Fruit fly (Drosophila melanogaster): ENCODE measurements around the gene Hex-A.

Hex-A gene

dm6 chrX:9578696-9579509, 6.6 kb upstream of the Hex-A start (continued):
- TF ChIP-seq C15 (GFP tag; IDR thresholded peaks at IDR 0.05) = peak; percentile 96
- peak; percentile 95 for TF ChIP-seq sr (GFP tag; IDR thresholded peaks at IDR 0.05)
- TF ChIP-seq dysf (GFP tag; IDR thresholded peaks at IDR 0.05) = peak; percentile 99
- peak; percentile 89 for TF ChIP-seq CG18011 (GFP tag; optimal IDR thresholded peaks at IDR 0.05)
- TF ChIP-seq Gsc (GFP tag; IDR thresholded peaks at IDR 0.05) = peak; percentile 98
- TF ChIP-seq Mes4 (GFP tag; optimal IDR thresholded peaks at IDR 0.05) = peak; percentile 98
- TF ChIP-seq CG30431 (GFP tag; optimal IDR thresholded peaks at IDR 0.05) = peak; percentile 99
- TF ChIP-seq hb (GFP tag; IDR thresholded peaks at IDR 0.05; ENCODE audit: partially characterized antibody) = no peak
- peak; percentile 95 for TF ChIP-seq trem (tag; optimal IDR thresholded peaks at IDR 0.05)
- TF ChIP-seq zen (tag; optimal IDR thresholded peaks at IDR 0.05) = peak; percentile 96
- no peak for TF ChIP-seq CG34224 (GFP tag; IDR thresholded peaks at IDR 0.05; ENCODE audit: partially characterized antibody)
- peak; percentile 98 for TF ChIP-seq gsb-n (tag; optimal IDR thresholded peaks at IDR 0.05)
- TF ChIP-seq sens-2 (GFP tag; IDR thresholded peaks at IDR 0.05) = peak; percentile 98
- TF ChIP-seq tup (GFP tag; optimal IDR thresholded peaks at IDR 0.05) = peak; percentile 96
- TF ChIP-seq psq (GFP tag; optimal IDR thresholded peaks at IDR 0.05) = peak; percentile 95
- TF ChIP-seq sqz (GFP tag; optimal IDR thresholded peaks at IDR 0.05) = peak; percentile 93
- TF ChIP-seq al (GFP tag; IDR thresholded peaks at IDR 0.05) = peak; percentile 97
- peak; percentile 91 for TF ChIP-seq CG7745 (tag; optimal IDR thresholded peaks at IDR 0.05)
- TF ChIP-seq Sry-β (GFP tag; optimal IDR thresholded peaks at IDR 0.05) = peak; percentile 74
- peak; percentile 90 for TF ChIP-seq CG5180 (GFP tag; optimal IDR thresholded peaks at IDR 0.05)
- TF ChIP-seq CG9876 (GFP tag; optimal IDR thresholded peaks at IDR 0.05) = peak; percentile 97
- peak; percentile 98 for TF ChIP-seq CG11093 (GFP tag; IDR thresholded peaks at IDR 0.05)
- TF ChIP-seq CG13775 (GFP tag; optimal IDR thresholded peaks at IDR 0.05) = peak; percentile 98
- peak; percentile 93 for TF ChIP-seq slou (GFP tag; optimal IDR thresholded peaks at IDR 0.05)
- TF ChIP-seq fd96Cb (tag; optimal IDR thresholded peaks at IDR 0.05) = peak; percentile 99
- peak; percentile 98 for TF ChIP-seq Dbx (GFP tag; IDR thresholded peaks at IDR 0.05)
- peak; percentile 98 for TF ChIP-seq Six4 (GFP tag; optimal IDR thresholded peaks at IDR 0.05)
- TF ChIP-seq crol (GFP tag; IDR thresholded peaks at IDR 0.05) = peak; percentile 96
- peak; percentile 98 for TF ChIP-seq CG4617 (GFP tag; optimal IDR thresholded peaks at IDR 0.05; ENCODE audit: borderline replicate concordance)
- peak; percentile 93 for TF ChIP-seq Ets97D (GFP tag; optimal IDR thresholded peaks at IDR 0.05)
- no peak for TF ChIP-seq sc (optimal IDR thresholded peaks at IDR 0.05)
- TF ChIP-seq sc (GFP tag; optimal IDR thresholded peaks at IDR 0.05) = peak; percentile 99
- TF ChIP-seq oc (tag; optimal IDR thresholded peaks at IDR 0.05) = peak; percentile 99
- peak; percentile 95 for TF ChIP-seq fd3F (GFP tag; optimal IDR thresholded peaks at IDR 0.05)
- peak; percentile 98 for TF ChIP-seq CG3847 (GFP tag; IDR thresholded peaks at IDR 0.05)
- peak; percentile 45 for TF ChIP-seq CG9797 (GFP tag; optimal IDR thresholded peaks at IDR 0.05)
- TF ChIP-seq Xrp1 (GFP tag; IDR thresholded peaks at IDR 0.05) = peak; percentile 100
- TF ChIP-seq vfl (GFP tag; optimal IDR thresholded peaks at IDR 0.05) = peak; percentile 98
- peak; percentile 99 for TF ChIP-seq CG16815 (GFP tag; optimal IDR thresholded peaks at IDR 0.05)
- TF ChIP-seq pros (GFP tag; optimal IDR thresholded peaks at IDR 0.05) = peak; percentile 89
- no peak for TF ChIP-seq knrl (GFP tag; IDR thresholded peaks at IDR 0.05; ENCODE audit: partially characterized antibody)
- peak; percentile 81 for TF ChIP-seq grn (GFP tag; optimal IDR thresholded peaks at IDR 0.05)
- peak; percentile 61 for TF ChIP-seq CTCF (GFP tag; optimal IDR thresholded peaks at IDR 0.05)
- TF ChIP-seq CG31224 (GFP tag; IDR thresholded peaks at IDR 0.05) = peak; percentile 96
- peak; percentile 99 for TF ChIP-seq dan (GFP tag; IDR thresholded peaks at IDR 0.05)
- peak; percentile 89 for TF ChIP-seq TFAM (GFP tag; optimal IDR thresholded peaks at IDR 0.05)
- TF ChIP-seq CG18619 (GFP tag; optimal IDR thresholded peaks at IDR 0.05) = peak; percentile 98
- peak; percentile 95 for TF ChIP-seq CG18476 (GFP tag; optimal IDR thresholded peaks at IDR 0.05)
- peak; percentile 98 for TF ChIP-seq NC2β (GFP tag; optimal IDR thresholded peaks at IDR 0.05)
- peak; percentile 74 for TF ChIP-seq Deaf1 (tag; optimal IDR thresholded peaks at IDR 0.05)

Measured in whole organism, embryonic.